Fruit fly (Drosophila melanogaster): ENCODE data around the gene CG3603.

The CG3603 gene

dm6 chrX:2980290-2980689 lies 32.5 kb downstream of the CG3603 start:
- no peak for TF ChIP-seq pan (optimal IDR thresholded peaks at IDR 0.05)
- no peak for TF ChIP-seq usp (GFP tag; optimal IDR thresholded peaks at IDR 0.05)
- no peak for TF ChIP-seq EcR (GFP tag; optimal IDR thresholded peaks at IDR 0.05)
- no peak for TF ChIP-seq psq (optimal IDR thresholded peaks at IDR 0.05)
- no peak for TF ChIP-seq Dll (optimal IDR thresholded peaks at IDR 0.05)

- no peak for TF ChIP-seq CG8478 (optimal IDR thresholded peaks at IDR 0.05)
- no peak for TF ChIP-seq psq (optimal IDR thresholded peaks at IDR 0.05)
- TF ChIP-seq usp (GFP tag; optimal IDR thresholded peaks at IDR 0.05): no peak
- no peak for TF ChIP-seq Dll (optimal IDR thresholded peaks at IDR 0.05)
- TF ChIP-seq pan (optimal IDR thresholded peaks at IDR 0.05): no peak
- TF ChIP-seq EcR (GFP tag; optimal IDR thresholded peaks at IDR 0.05): no peak
Observed at dm6 chrX:2982441-2982995, 34.7 kb downstream of the CG3603 start.

- TF ChIP-seq CG8478 (optimal IDR thresholded peaks at IDR 0.05) (no peak), EcR (GFP tag; optimal IDR thresholded peaks at IDR 0.05) (no peak), usp (GFP tag; optimal IDR thresholded peaks at IDR 0.05) (no peak), psq (optimal IDR thresholded peaks at IDR 0.05) (no peak), Dll (optimal IDR thresholded peaks at IDR 0.05) (no peak)
Observed at dm6 chrX:2984902-2985772, 37.3 kb downstream of the CG3603 start.

- TF ChIP-seq psq (optimal IDR thresholded peaks at IDR 0.05) (no peak), usp (GFP tag; optimal IDR thresholded peaks at IDR 0.05) (no peak), pan (optimal IDR thresholded peaks at IDR 0.05) (no peak), EcR (GFP tag; optimal IDR thresholded peaks at IDR 0.05) (no peak), Dll (optimal IDR thresholded peaks at IDR 0.05) (no peak), CG8478 (optimal IDR thresholded peaks at IDR 0.05) (no peak)
Observed at dm6 chrX:2987320-2987719, 39.5 kb downstream of the CG3603 start.

dm6 chrX:2989332-2989731 lies 41.5 kb downstream of the CG3603 start:
- TF ChIP-seq usp (GFP tag; optimal IDR thresholded peaks at IDR 0.05): no peak
- no peak for TF ChIP-seq EcR (GFP tag; optimal IDR thresholded peaks at IDR 0.05)
- TF ChIP-seq pan (optimal IDR thresholded peaks at IDR 0.05): no peak
- TF ChIP-seq Dll (optimal IDR thresholded peaks at IDR 0.05): no peak
- no peak for TF ChIP-seq CG8478 (optimal IDR thresholded peaks at IDR 0.05)
- TF ChIP-seq psq (optimal IDR thresholded peaks at IDR 0.05): no peak

- TF ChIP-seq CG8478 (optimal IDR thresholded peaks at IDR 0.05): no peak
- no peak for TF ChIP-seq Dll (optimal IDR thresholded peaks at IDR 0.05)
- no peak for TF ChIP-seq psq (optimal IDR thresholded peaks at IDR 0.05)
- no peak for TF ChIP-seq usp (GFP tag; optimal IDR thresholded peaks at IDR 0.05)
- no peak for TF ChIP-seq EcR (GFP tag; optimal IDR thresholded peaks at IDR 0.05)
- no peak for TF ChIP-seq pan (optimal IDR thresholded peaks at IDR 0.05)
Observed at dm6 chrX:2990952-2991351, 43.1 kb downstream of the CG3603 start.

dm6 chrX:2993098-2993773 lies 45.4 kb downstream of the CG3603 start:
- TF ChIP-seq Dll (optimal IDR thresholded peaks at IDR 0.05) (no peak), psq (optimal IDR thresholded peaks at IDR 0.05) (no peak), pan (optimal IDR thresholded peaks at IDR 0.05) (no peak), CG8478 (optimal IDR thresholded peaks at IDR 0.05) (no peak), usp (GFP tag; optimal IDR thresholded peaks at IDR 0.05) (no peak), EcR (GFP tag; optimal IDR thresholded peaks at IDR 0.05) (no peak)
